Worm (Caenorhabditis elegans) whole organism, L2 larva: ENCODE data around the gene T26H5.8.

Source experiments
- C34F6.9 ChIP-seq: fragments of 150-350 bp; optimal IDR thresholded peaks from 2 replicates; lab custom pipeline; 2014; ENCODE audit warnings: missing biosample characterization, missing genetic modification characterization
- F13H6.1 ChIP-seq: sonication (generic microtip); optimal IDR thresholded peaks from 2 replicates; lab custom pipeline; 2016; ENCODE audit warnings: missing genetic modification characterization, missing compliant biosample characterization
- Y55F3AM.14 ChIP-seq: fragments of 200-800 bp; sonication (Bioruptor generic); optimal IDR thresholded peaks from 2 replicates; lab custom pipeline; 2018; ENCODE audit warnings: mild to moderate bottlenecking, missing genetic modification characterization, missing compliant biosample characterization
- ZK546.5 ChIP-seq: sonication (generic microtip); optimal IDR thresholded peaks from 2 replicates; lab custom pipeline; 2017; ENCODE audit warnings: missing biosample characterization, missing genetic modification characterization
- ama-1 ChIP-seq: fragments of 150-350 bp; optimal IDR thresholded peaks from 2 replicates; lab custom pipeline; 2018; ENCODE audit warnings: inconsistent platforms
- blmp-1 ChIP-seq: sonication (generic microtip); optimal IDR thresholded peaks from 2 replicates; lab custom pipeline; 2017; ENCODE audit warnings: missing genetic modification characterization, mild to moderate bottlenecking, missing compliant biosample characterization, antibody characterized with exemption, moderate library complexity; ENCODE audit not compliant: insufficient read depth
- ceh-16 ChIP-seq: fragments of 150-350 bp; optimal IDR thresholded peaks from 2 replicates; lab custom pipeline; 2014; ENCODE audit warnings: missing biosample characterization, missing genetic modification characterization
- ceh-82 ChIP-seq: fragments of 150-350 bp; optimal IDR thresholded peaks from 2 replicates; lab custom pipeline; 2014; ENCODE audit warnings: missing biosample characterization, missing genetic modification characterization
- crh-2 ChIP-seq: sonication (generic microtip); optimal IDR thresholded peaks from 2 replicates; lab custom pipeline; 2017; ENCODE audit warnings: missing biosample characterization, missing genetic modification characterization
- dmd-4 ChIP-seq: sonication (generic microtip); optimal IDR thresholded peaks from 2 replicates; lab custom pipeline; 2017; ENCODE audit warnings: missing biosample characterization, missing genetic modification characterization
- elt-1 ChIP-seq: fragments of 150-350 bp; optimal IDR thresholded peaks from 2 replicates; lab custom pipeline; 2014; ENCODE audit warnings: missing biosample characterization, missing genetic modification characterization
- fos-1 ChIP-seq: fragments of 150-350 bp; optimal IDR thresholded peaks from 2 replicates; lab custom pipeline; 2014; ENCODE audit warnings: missing biosample characterization, missing genetic modification characterization
- gmeb-1 ChIP-seq: fragments of 150-350 bp; optimal IDR thresholded peaks from 2 replicates; lab custom pipeline; 2014; ENCODE audit warnings: missing biosample characterization, missing genetic modification characterization
- lin-11 ChIP-seq: fragments of 150-350 bp; sonication (generic microtip); optimal IDR thresholded peaks from 2 replicates; lab custom pipeline; 2014; ENCODE audit warnings: missing biosample characterization, missing genetic modification characterization, inconsistent platforms, mixed read lengths
- lin-13 ChIP-seq: fragments of 150-350 bp; optimal IDR thresholded peaks from 2 replicates; lab custom pipeline; 2014; ENCODE audit warnings: missing biosample characterization, missing genetic modification reagents, missing genetic modification characterization
- mdl-1 ChIP-seq, 2 experiments: fragments of 150-350 bp in 1 of 2; sonication (generic microtip) in 1 of 2; optimal IDR thresholded peaks; 2 replicates each; lab custom pipeline; 2017; ENCODE audit warnings: missing biosample characterization in 2 of 2, missing genetic modification characterization in 2 of 2
- nhr-10 ChIP-seq: sonication (generic microtip); optimal IDR thresholded peaks from 2 replicates; lab custom pipeline; 2017; ENCODE audit warnings: missing biosample characterization, missing genetic modification characterization
- nhr-12 ChIP-seq: fragments of 150-350 bp; optimal IDR thresholded peaks from 2 replicates; lab custom pipeline; 2014; ENCODE audit warnings: missing biosample characterization, missing genetic modification characterization
- nhr-23 ChIP-seq: fragments of 150-350 bp; optimal IDR thresholded peaks from 2 replicates; lab custom pipeline; 2014; ENCODE audit warnings: missing biosample characterization, missing genetic modification reagents, missing genetic modification characterization
- nhr-237 ChIP-seq: fragments of 150-350 bp; optimal IDR thresholded peaks from 2 replicates; lab custom pipeline; 2014; ENCODE audit warnings: missing biosample characterization, missing genetic modification characterization
- nhr-77 ChIP-seq: fragments of 150-350 bp; optimal IDR thresholded peaks from 2 replicates; lab custom pipeline; 2014; ENCODE audit warnings: missing biosample characterization, missing genetic modification characterization
- peb-1 ChIP-seq: fragments of 150-350 bp; optimal IDR thresholded peaks from 2 replicates; lab custom pipeline; 2014; ENCODE audit warnings: missing biosample characterization, missing genetic modification characterization
- sem-4 ChIP-seq: fragments of 150-350 bp; optimal IDR thresholded peaks from 2 replicates; lab custom pipeline; 2014; ENCODE audit warnings: missing biosample characterization, missing genetic modification reagents, missing genetic modification characterization
- sma-3 ChIP-seq: sonication (generic microtip); optimal IDR thresholded peaks from 2 replicates; lab custom pipeline; 2016; ENCODE audit warnings: missing genetic modification reagents, missing genetic modification characterization, missing compliant biosample characterization
- sma-9 ChIP-seq, 2 experiments: fragments of 150-350 bp in 1 of 2; sonication (generic microtip) in 1 of 2; optimal IDR thresholded peaks; 2 replicates each; lab custom pipeline; 2014 to 2016; ENCODE audit warnings: missing genetic modification characterization in 2 of 2, mild to moderate bottlenecking in 1 of 2, missing biosample characterization in 1 of 2, missing compliant biosample characterization in 1 of 2, missing genetic modification reagents in 1 of 2, moderate library complexity in 1 of 2
- snpc-4 ChIP-seq: fragments of 150-350 bp; optimal IDR thresholded peaks from 2 replicates; lab custom pipeline; 2014; ENCODE audit warnings: missing biosample characterization, missing genetic modification characterization
- unc-39 ChIP-seq: fragments of 150-350 bp; optimal IDR thresholded peaks from 2 replicates; lab custom pipeline; 2014; ENCODE audit warnings: missing biosample characterization, missing genetic modification characterization
- ztf-1 ChIP-seq: fragments of 200-800 bp; sonication (Bioruptor generic); conservative IDR thresholded peaks from 2 replicates; pipeline ENCODE4 v1.3.6; 2022; ENCODE audit warnings: missing genetic modification characterization, missing compliant biosample characterization
- ztf-11 ChIP-seq: sonication (generic microtip); optimal IDR thresholded peaks from 2 replicates; lab custom pipeline; 2017; ENCODE audit warnings: missing biosample characterization, missing genetic modification characterization
- ztf-4 ChIP-seq: fragments of 150-350 bp; optimal IDR thresholded peaks from 2 replicates; lab custom pipeline; 2014; ENCODE audit warnings: missing biosample characterization, missing genetic modification characterization

Gene T26H5.8

DNA sequence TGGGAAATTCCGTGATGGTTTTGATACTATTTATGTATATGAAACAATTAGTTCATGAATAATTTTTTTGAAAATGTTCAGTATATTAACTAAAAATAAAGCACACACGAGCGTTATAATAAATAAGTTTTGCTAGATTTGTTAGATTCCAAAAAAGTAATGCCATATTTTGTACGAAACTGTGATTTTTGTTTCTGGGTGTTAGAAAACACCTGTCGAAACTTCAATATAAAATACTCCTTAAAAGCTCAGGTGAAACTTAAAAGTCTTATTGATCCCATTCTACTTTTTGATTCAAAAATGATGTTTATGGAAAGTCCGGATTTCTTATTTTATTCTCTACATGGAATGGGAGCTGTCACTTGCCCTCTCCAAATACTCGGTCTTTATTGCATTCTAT is 16.6 kb downstream of the T26H5.8 start, which contains the start of gene srh-265:
Gene srh-265 (plus strand): TSS at position 301 of the 400 bp plus-strand sequence.
- TF ChIP-seq sma-3 (GFP tag; lab: Kevin White, UChicago) (no peak), dmd-4 (no peak), Y55F3AM.14 (GFP tag; lab: Kevin White, UChicago) (no peak), snpc-4 (tag; lab: Kevin White, UChicago) (no peak), elt-1 (tag; lab: Kevin White, UChicago) (no peak), nhr-12 (tag; lab: Kevin White, UChicago) (no peak), blmp-1 (tag; lab: Kevin White, UChicago) (no peak), nhr-237 (tag; lab: Kevin White, UChicago) (no peak), C34F6.9 (no peak), nhr-77 (tag; lab: Kevin White, UChicago) (no peak), crh-2 (tag; lab: Kevin White, UChicago) (no peak), ceh-82 (tag; lab: Kevin White, UChicago) (no peak), gmeb-1 (tag; lab: Kevin White, UChicago) (no peak), ceh-16 (tag; lab: Kevin White, UChicago) (no peak), lin-11 (tag; lab: Kevin White, UChicago) (no peak), peb-1 (tag; lab: Kevin White, UChicago) (no peak), ztf-1 (GFP tag; lab: Robert Waterston, UW) (no peak), ama-1 (lab: Kevin White, UChicago) (no peak), unc-39 (tag; lab: Kevin White, UChicago) (no peak), fos-1 (tag; lab: Kevin White, UChicago) (no peak)

- TF ChIP-seq nhr-23 (tag; lab: Kevin White, UChicago) (no peak), sem-4 (tag; lab: Kevin White, UChicago) (no peak), F13H6.1 (tag; lab: Kevin White, UChicago) (no peak), mdl-1 (tag; optimal IDR thresholded peaks at IDR 0.05; lab: Kevin White, UChicago) (no peak), ceh-82 (tag; lab: Kevin White, UChicago) (no peak)
Measured at ce11 chrV:15413847-15414246, 18.7 kb downstream of the T26H5.8 start, which contains the start of gene srh-264. TSS of gene srh-264 (plus strand) at chrV:15414147.

DNA sequence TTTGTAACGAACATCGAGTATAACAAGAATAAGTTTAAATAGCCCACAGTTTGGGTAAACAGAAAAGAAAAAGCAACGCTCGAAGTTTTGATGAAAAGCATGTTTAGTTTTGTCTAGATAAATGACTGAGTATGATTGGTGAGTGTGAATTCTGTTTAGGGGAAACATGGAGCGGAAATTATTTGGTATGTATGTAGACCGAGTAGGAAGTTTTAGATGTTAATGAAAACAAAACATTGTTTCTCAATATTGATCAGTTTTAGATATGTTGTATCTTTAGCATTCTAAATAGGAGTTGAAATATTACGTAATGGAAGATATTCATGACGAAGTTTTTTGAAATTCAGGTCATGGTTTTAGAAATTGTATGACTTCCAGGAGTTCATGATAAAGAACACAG is 19.9 kb downstream of the T26H5.8 start, which contains the start of gene srbc-63:
Gene srbc-63 (minus strand): TSS at position 101 of the 400 bp plus-strand sequence.
- TF ChIP-seq ZK546.5 (tag; lab: Kevin White, UChicago) (no peak), sma-3 (GFP tag; lab: Kevin White, UChicago) (no peak)

- TF ChIP-seq crh-2 (tag; lab: Kevin White, UChicago) (no peak), ztf-1 (GFP tag; lab: Robert Waterston, UW) (no peak), sma-9 (GFP tag; optimal IDR thresholded peaks at IDR 0.05; lab: Kevin White, UChicago) (no peak), sma-9 (tag; optimal IDR thresholded peaks at IDR 0.05; lab: Kevin White, UChicago) (no peak), nhr-10 (no peak)
- TF ChIP-seq, all 48 proteins: peak for 0
Measured at ce11 chrV:15406928-15407327, 25.6 kb downstream of the T26H5.8 start, which contains the start of gene srh-257. TSS of gene srh-257 (plus strand) at chrV:15407228.

DNA sequence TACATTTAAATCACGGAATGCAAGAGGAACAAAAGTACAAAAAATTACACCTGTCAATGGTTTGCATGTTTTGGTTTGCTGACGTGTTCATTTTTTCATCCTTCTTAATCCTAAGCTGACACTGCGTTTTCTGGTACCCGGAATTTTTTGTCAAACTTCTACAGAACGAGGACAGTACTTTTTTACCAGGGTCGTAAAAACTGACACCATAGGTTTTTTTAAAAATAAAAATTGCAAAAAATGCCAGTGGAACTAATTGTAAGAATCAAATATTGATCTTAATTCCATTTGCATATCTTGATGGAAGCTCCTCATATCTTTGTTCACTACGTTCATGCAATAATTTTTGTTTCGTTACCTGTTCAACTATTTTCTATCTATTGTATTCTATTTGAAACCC is 27.7 kb downstream of the T26H5.8 start, which contains the start of gene srh-258:
Gene srh-258 (plus strand): TSS at position 301 of the 400 bp plus-strand sequence.
- no peak for TF ChIP-seq ztf-11 (tag; lab: Kevin White, UChicago)
- TF ChIP-seq nhr-77 (tag; lab: Kevin White, UChicago) = no peak
- TF ChIP-seq ztf-4 (tag; lab: Kevin White, UChicago) = no peak
- no peak for TF ChIP-seq lin-13
- TF ChIP-seq crh-2 (tag; lab: Kevin White, UChicago) = no peak

DNA sequence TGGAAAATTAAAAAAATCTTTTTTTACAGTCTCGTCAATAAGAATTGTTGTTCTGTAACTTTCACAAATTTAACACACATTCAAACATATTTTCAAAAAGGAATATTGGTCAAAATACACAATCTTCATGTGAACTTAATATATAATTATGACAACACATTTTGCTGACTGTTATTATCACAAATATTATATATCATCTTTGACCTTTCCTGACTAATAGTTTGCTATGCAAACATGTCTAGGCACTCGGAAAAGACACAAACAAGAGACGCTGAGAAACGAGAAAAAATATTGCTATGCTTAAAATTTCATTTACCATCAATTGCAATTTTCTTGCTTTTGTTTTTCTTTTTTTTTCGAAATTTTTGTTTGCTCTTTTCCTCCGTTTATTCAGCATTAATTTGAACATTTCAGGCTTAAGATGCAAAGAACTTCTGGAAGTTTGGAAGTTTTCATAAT is 30.6 kb downstream of the T26H5.8 start, which contains the start of gene fbxa-135:
Gene fbxa-135 (plus strand): TSS at position 409 of the 459 bp plus-strand sequence.
- peak; percentile 16 for TF ChIP-seq fos-1 (tag; lab: Kevin White, UChicago)
- TF ChIP-seq sma-9 (GFP tag; optimal IDR thresholded peaks at IDR 0.05; lab: Kevin White, UChicago) = no peak
- TF ChIP-seq sma-9 (tag; optimal IDR thresholded peaks at IDR 0.05; lab: Kevin White, UChicago) = no peak
